Fruit fly (Drosophila melanogaster) whole organism, embryonic: ENCODE data around the gene CG17637.

Experiments used
- Ada2b ChIP-seq: fragments of 200-800 bp; sonication (Bioruptor generic); IDR thresholded peaks from 2 replicates; pipeline ENCODE4 v1.3.6; 2022; ENCODE audit warnings: missing biosample characterization, missing genetic modification characterization
- Asciz ChIP-seq: fragments of 200-800 bp; sonication (Bioruptor generic); optimal IDR thresholded peaks from 2 replicates; lab custom pipeline; 2017; ENCODE audit warnings: missing biosample characterization, mild to moderate bottlenecking, missing genetic modification characterization, missing genetic modification reagents
- C15 ChIP-seq: fragments of 200-800 bp; sonication (Bioruptor generic); IDR thresholded peaks from 3 replicates; pipeline ENCODE4 v1.3.6; 2022; ENCODE audit warnings: missing biosample characterization, missing genetic modification characterization
- CG11085 ChIP-seq: fragments of 200-800 bp; sonication (Bioruptor generic); IDR thresholded peaks from 2 replicates; pipeline ENCODE4 v1.3.6; 2022; ENCODE audit warnings: missing biosample characterization, missing genetic modification characterization
- CG15269 ChIP-seq: fragments of 200-800 bp; sonication (Bioruptor generic); optimal IDR thresholded peaks from 2 replicates; lab custom pipeline; 2018; ENCODE audit warnings: missing biosample characterization, mild to moderate bottlenecking, missing genetic modification characterization, moderate library complexity
- CG16779 ChIP-seq: fragments of 200-800 bp; sonication (Bioruptor generic); IDR thresholded peaks from 2 replicates; pipeline ENCODE4 v1.3.6; 2022; ENCODE audit warnings: missing biosample characterization, missing genetic modification characterization
- CG16813 ChIP-seq: fragments of 200-800 bp; sonication (Bioruptor generic); IDR thresholded peaks from 3 replicates; pipeline ENCODE4 v1.3.6; 2022; ENCODE audit warnings: missing biosample characterization, missing genetic modification characterization; ENCODE audit not compliant: partially characterized antibody
- CG1792 ChIP-seq: fragments of 200-800 bp; sonication (Bioruptor generic); optimal IDR thresholded peaks from 2 replicates; lab custom pipeline; 2016; ENCODE audit warnings: missing biosample characterization, missing genetic modification characterization
- CG18619 ChIP-seq: fragments of 200-800 bp; sonication (Bioruptor generic); optimal IDR thresholded peaks from 3 replicates; lab custom pipeline; 2017; ENCODE audit warnings: missing biosample characterization, mild to moderate bottlenecking, missing genetic modification characterization
- CG30403 ChIP-seq: fragments of 200-800 bp; sonication (Bioruptor generic); optimal IDR thresholded peaks from 3 replicates; lab custom pipeline; 2016; ENCODE audit warnings: missing biosample characterization, missing genetic modification characterization
- CG3995 ChIP-seq: fragments of 200-800 bp; sonication (Bioruptor generic); optimal IDR thresholded peaks from 3 replicates; lab custom pipeline; 2016; ENCODE audit warnings: missing biosample characterization, missing genetic modification characterization
- CG4854 ChIP-seq: fragments of 200-800 bp; sonication (Bioruptor generic); optimal IDR thresholded peaks from 2 replicates; lab custom pipeline; 2016; ENCODE audit warnings: missing biosample characterization, missing genetic modification characterization, inconsistent platforms
- CG6689 ChIP-seq: fragments of 200-800 bp; sonication (Bioruptor generic); IDR thresholded peaks from 2 replicates; pipeline ENCODE4 v1.3.6; 2022; ENCODE audit warnings: missing biosample characterization, missing genetic modification characterization
- CG7745 ChIP-seq: fragments of 200-800 bp; sonication (Bioruptor generic); optimal IDR thresholded peaks from 2 replicates; lab custom pipeline; 2018; ENCODE audit warnings: missing biosample characterization, mild to moderate bottlenecking, missing genetic modification characterization, moderate library complexity
- CG7839 ChIP-seq: fragments of 200-800 bp; sonication (Bioruptor generic); optimal IDR thresholded peaks from 3 replicates; lab custom pipeline; 2018; ENCODE audit warnings: missing biosample characterization, mild to moderate bottlenecking, missing genetic modification characterization, moderate library complexity
- CG8478 ChIP-seq: fragments of >200 bp; optimal IDR thresholded peaks from 2 replicates; lab custom pipeline; 2018
- CG8765 ChIP-seq: fragments of 200-800 bp; sonication (Bioruptor generic); IDR thresholded peaks from 2 replicates; pipeline ENCODE4 v1.3.6; 2022; ENCODE audit warnings: missing biosample characterization, missing genetic modification characterization
- CG9932 ChIP-seq: fragments of 200-800 bp; sonication (Bioruptor generic); IDR thresholded peaks from 2 replicates; pipeline ENCODE4 v1.3.6; 2022; ENCODE audit warnings: missing biosample characterization, missing genetic modification characterization
- CoRest ChIP-seq: fragments of 200-800 bp; sonication (Bioruptor generic); optimal IDR thresholded peaks from 3 replicates; lab custom pipeline; 2018; ENCODE audit warnings: missing biosample characterization, mild to moderate bottlenecking, missing genetic modification characterization, moderate library complexity
- Dek ChIP-seq: fragments of 200-800 bp; sonication (Bioruptor generic); optimal IDR thresholded peaks from 3 replicates; lab custom pipeline; 2019; ENCODE audit warnings: missing biosample characterization, mild to moderate bottlenecking, missing genetic modification characterization, moderate library complexity
- Fer2 ChIP-seq: fragments of 200-800 bp; sonication (Bioruptor generic); optimal IDR thresholded peaks from 2 replicates; lab custom pipeline; 2018; ENCODE audit warnings: missing biosample characterization, mild to moderate bottlenecking, missing genetic modification characterization, moderate library complexity
- Gsc ChIP-seq: fragments of 200-800 bp; sonication (Bioruptor generic); IDR thresholded peaks from 2 replicates; pipeline ENCODE4 v1.3.6; 2022; ENCODE audit warnings: missing biosample characterization, missing genetic modification characterization
- Hand ChIP-seq: fragments of 200-800 bp; sonication (Bioruptor generic); optimal IDR thresholded peaks from 2 replicates; lab custom pipeline; 2017; ENCODE audit warnings: mild to moderate bottlenecking, missing biosample characterization, missing genetic modification reagents, missing genetic modification characterization
- Hey ChIP-seq: fragments of 200-800 bp; sonication (Bioruptor generic); optimal IDR thresholded peaks from 3 replicates; lab custom pipeline; 2018; ENCODE audit warnings: missing biosample characterization, mild to moderate bottlenecking, missing genetic modification characterization
- Lpt ChIP-seq: fragments of >200 bp; optimal IDR thresholded peaks from 2 replicates; lab custom pipeline; 2018; ENCODE audit warnings: missing biosample characterization, missing genetic modification characterization
- MESR4 ChIP-seq: fragments of 200-800 bp; sonication (Bioruptor generic); optimal IDR thresholded peaks from 2 replicates; lab custom pipeline; 2018; ENCODE audit warnings: missing biosample characterization, mild to moderate bottlenecking, missing genetic modification characterization, moderate library complexity
- Neu2 ChIP-seq: fragments of 200-800 bp; sonication (Bioruptor generic); optimal IDR thresholded peaks from 3 replicates; lab custom pipeline; 2016; ENCODE audit warnings: missing biosample characterization, missing genetic modification characterization, borderline replicate concordance
- Optix ChIP-seq: fragments of 200-800 bp; sonication (Bioruptor generic); IDR thresholded peaks from 3 replicates; pipeline ENCODE4 v1.3.6; 2022; ENCODE audit warnings: missing biosample characterization, missing genetic modification characterization
- PHDP ChIP-seq: fragments of 200-800 bp; sonication (Bioruptor generic); optimal IDR thresholded peaks from 3 replicates; lab custom pipeline; 2018; ENCODE audit warnings: missing biosample characterization, mild to moderate bottlenecking, missing genetic modification characterization, moderate library complexity
- Sox102F ChIP-seq: fragments of 200-800 bp; sonication (Bioruptor generic); optimal IDR thresholded peaks from 2 replicates; lab custom pipeline; 2018; ENCODE audit warnings: missing biosample characterization, mild to moderate bottlenecking, missing genetic modification characterization, moderate library complexity
- YL-1 ChIP-seq: fragments of 200-800 bp; sonication (Bioruptor generic); optimal IDR thresholded peaks from 3 replicates; lab custom pipeline; 2017; ENCODE audit warnings: missing biosample characterization, mild to moderate bottlenecking, missing genetic modification characterization
- ab ChIP-seq: fragments of 200-800 bp; sonication (Bioruptor generic); optimal IDR thresholded peaks from 2 replicates; lab custom pipeline; 2016; ENCODE audit warnings: missing biosample characterization, missing genetic modification characterization
- bowl ChIP-seq: fragments of 200-800 bp; sonication (Bioruptor generic); IDR thresholded peaks from 2 replicates; pipeline ENCODE4 v1.3.6; 2022; ENCODE audit warnings: missing biosample characterization, missing genetic modification characterization
- br ChIP-seq: fragments of >200 bp; optimal IDR thresholded peaks from 2 replicates; lab custom pipeline; 2017
- cwo ChIP-seq: fragments of 200-800 bp; sonication (Bioruptor generic); optimal IDR thresholded peaks from 3 replicates; lab custom pipeline; 2017; ENCODE audit warnings: missing biosample characterization, missing genetic modification characterization, mild to moderate bottlenecking, moderate library complexity, missing genetic modification reagents
- dmrt99B ChIP-seq: fragments of 200-800 bp; sonication (Bioruptor generic); optimal IDR thresholded peaks from 2 replicates; lab custom pipeline; 2018; ENCODE audit warnings: missing biosample characterization, mild to moderate bottlenecking, missing genetic modification characterization, moderate library complexity
- dysf ChIP-seq: fragments of 200-800 bp; sonication (Bioruptor generic); IDR thresholded peaks from 3 replicates; pipeline ENCODE4 v1.3.6; 2022; ENCODE audit warnings: missing biosample characterization, missing genetic modification characterization
- en ChIP-seq: fragments of 200-800 bp; sonication (Bioruptor generic); optimal IDR thresholded peaks from 2 replicates; lab custom pipeline; 2016; ENCODE audit warnings: missing biosample characterization, missing genetic modification characterization
- fd64A ChIP-seq: fragments of 200-800 bp; sonication (Bioruptor generic); optimal IDR thresholded peaks from 3 replicates; lab custom pipeline; 2018; ENCODE audit warnings: missing biosample characterization, mild to moderate bottlenecking, missing genetic modification characterization
- gfzf ChIP-seq: fragments of 200-800 bp; sonication (Bioruptor generic); optimal IDR thresholded peaks from 2 replicates; lab custom pipeline; 2016; ENCODE audit warnings: missing biosample characterization, mild to moderate bottlenecking, missing genetic modification characterization, moderate library complexity
- jumu ChIP-seq: fragments of 200-800 bp; sonication (Bioruptor generic); optimal IDR thresholded peaks from 3 replicates; lab custom pipeline; 2016; ENCODE audit warnings: missing biosample characterization, missing genetic modification characterization
- pnt ChIP-seq: fragments of 200-800 bp; sonication (Bioruptor generic); optimal IDR thresholded peaks from 3 replicates; lab custom pipeline; 2016; ENCODE audit warnings: missing biosample characterization, missing genetic modification characterization
- ro ChIP-seq: fragments of 200-800 bp; sonication (Bioruptor generic); IDR thresholded peaks from 2 replicates; pipeline ENCODE4 v1.3.6; 2022; ENCODE audit warnings: missing biosample characterization, missing genetic modification characterization
- row ChIP-seq: fragments of 200-800 bp; sonication (Bioruptor generic); IDR thresholded peaks from 3 replicates; pipeline ENCODE4 v1.3.6; 2022; ENCODE audit warnings: missing biosample characterization, missing genetic modification characterization
- sob ChIP-seq: fragments of 200-800 bp; sonication (Bioruptor generic); IDR thresholded peaks from 2 replicates; pipeline ENCODE4 v1.3.6; 2022; ENCODE audit warnings: missing biosample characterization, missing genetic modification characterization
- sr ChIP-seq: fragments of 200-800 bp; sonication (Bioruptor generic); IDR thresholded peaks from 3 replicates; pipeline ENCODE4 v1.3.6; 2022; ENCODE audit warnings: missing biosample characterization, missing genetic modification characterization
- tup ChIP-seq: fragments of 200-800 bp; sonication (Bioruptor generic); optimal IDR thresholded peaks from 2 replicates; lab custom pipeline; 2016; ENCODE audit warnings: missing biosample characterization, mild to moderate bottlenecking, missing genetic modification characterization, moderate library complexity
- vnd ChIP-seq: fragments of 200-800 bp; sonication (Bioruptor generic); IDR thresholded peaks from 3 replicates; pipeline ENCODE4 v1.3.6; 2022; ENCODE audit warnings: missing biosample characterization, missing genetic modification characterization; ENCODE audit not compliant: partially characterized antibody
- zen ChIP-seq: fragments of 200-800 bp; sonication (Bioruptor generic); optimal IDR thresholded peaks from 3 replicates; lab custom pipeline; 2018; ENCODE audit warnings: missing biosample characterization, mild to moderate bottlenecking, missing genetic modification characterization, moderate library complexity
- zen2 ChIP-seq: fragments of 200-800 bp; sonication (Bioruptor generic); IDR thresholded peaks from 3 replicates; pipeline ENCODE4 v1.3.6; 2022; ENCODE audit warnings: missing biosample characterization, missing genetic modification characterization; ENCODE audit not compliant: partially characterized antibody

CG17637 gene

DNA sequence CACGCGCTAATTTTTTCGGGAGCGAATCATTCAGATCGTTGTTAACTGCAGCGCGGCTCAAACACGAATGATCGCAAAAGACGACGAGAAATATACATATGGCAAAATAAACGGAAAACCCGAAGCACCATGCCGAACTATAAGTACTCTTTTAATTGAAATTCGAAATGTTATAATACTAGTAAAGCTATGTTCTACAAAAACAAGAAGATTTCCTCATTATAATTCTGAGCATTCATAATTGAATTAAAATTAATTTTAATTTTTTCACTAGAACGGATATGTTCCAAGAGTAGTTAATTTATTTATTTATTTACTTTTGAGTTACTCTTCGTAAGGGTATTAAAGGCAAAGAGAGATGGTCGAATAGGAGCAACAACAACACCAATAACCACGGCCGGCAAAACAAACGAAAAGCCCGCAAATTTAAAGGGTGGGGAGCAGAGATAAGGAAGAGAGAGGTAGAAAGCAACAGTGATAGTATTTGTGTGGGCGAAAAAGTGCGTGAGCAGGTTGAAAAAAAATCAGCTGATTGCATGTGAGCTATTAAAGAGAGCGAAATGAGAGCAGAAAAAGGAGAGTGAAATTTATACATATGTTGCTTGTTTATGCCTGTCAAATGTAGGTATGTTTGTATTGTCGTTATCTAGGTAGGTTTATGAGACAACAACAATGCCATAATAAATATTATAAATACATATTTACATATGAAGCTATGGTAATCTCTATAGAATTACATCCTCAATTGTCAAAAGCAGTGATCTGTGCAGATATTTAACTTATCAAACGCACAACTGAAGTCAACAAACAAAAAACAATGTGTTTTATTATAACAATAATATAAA lies 10.3 kb upstream of the CG17637 start (continued):
- TF ChIP-seq Neu2 (GFP tag; lab: Kevin White, UChicago) (no peak), C15 (GFP tag; lab: Robert Waterston, UW) (0 out of 3 replicates have a peak, but pooled peaks have one; percentile 39), Ada2b (peak; percentile 80), CG1792 (GFP tag; lab: Kevin White, UChicago) (peak; percentile 13), Fer2 (no peak), Hey (tag; lab: Kevin White, UChicago) (no peak), CG16779 (GFP tag; lab: Robert Waterston, UW) (no peak), row (GFP tag; lab: Robert Waterston, UW) (peak; percentile 91), tup (GFP tag; lab: Kevin White, UChicago) (no peak), CG7745 (tag; lab: Kevin White, UChicago) (no peak), bowl (GFP tag; lab: Robert Waterston, UW) (no peak), Lpt (GFP tag; lab: Kevin White, UChicago) (no peak), vnd (GFP tag; lab: Robert Waterston, UW) (no peak), jumu (GFP tag; lab: Kevin White, UChicago) (no peak), MESR4 (GFP tag; lab: Kevin White, UChicago) (no peak), CG18619 (GFP tag; lab: Kevin White, UChicago) (peak; percentile 54), Gsc (GFP tag; lab: Robert Waterston, UW) (no peak), fd64A (GFP tag; lab: Kevin White, UChicago) (peak; percentile 58), Asciz (GFP tag; lab: Kevin White, UChicago) (peak; percentile 53), CG16813 (GFP tag; lab: Robert Waterston, UW) (no peak), gfzf (GFP tag; lab: Kevin White, UChicago) (no peak), zen2 (no peak), CG4854 (GFP tag; lab: Kevin White, UChicago) (peak; percentile 6), zen (peak; percentile 18), CG7839 (peak; percentile 86), PHDP (tag; lab: Kevin White, UChicago) (peak; percentile 85), CG8765 (GFP tag; lab: Robert Waterston, UW) (peak; percentile 25; the same call in 1 of the 2 replicates), br (lab: Kevin White, UChicago) (no peak), cwo (GFP tag; lab: Kevin White, UChicago) (peak; percentile 72), Optix (GFP tag; lab: Robert Waterston, UW) (no peak), YL-1 (no peak), pnt (no peak), dysf (GFP tag; lab: Robert Waterston, UW) (peak; percentile 87), ro (GFP tag; lab: Robert Waterston, UW) (no peak), ab (GFP tag; lab: Kevin White, UChicago) (no peak)

- TF ChIP-seq en (no peak), CG15269 (peak; percentile 43), sob (GFP tag; lab: Robert Waterston, UW) (no peak), CG8478 (lab: Kevin White, UChicago) (no peak), CG6689 (0 out of 2 replicates have a peak, but pooled peaks have one; percentile 24), CG9932 (GFP tag; lab: Robert Waterston, UW) (peak; percentile 8; the same call in 1 of the 2 replicates), CG3995 (GFP tag; lab: Kevin White, UChicago) (no peak), Sox102F (GFP tag; lab: Kevin White, UChicago) (peak; percentile 39), CoRest (peak; percentile 62), dmrt99B (peak; percentile 54), dysf (GFP tag; lab: Robert Waterston, UW) (no peak), Hand (peak; percentile 21), CG18619 (GFP tag; lab: Kevin White, UChicago) (peak; percentile 28), Dek (tag; lab: Kevin White, UChicago) (peak; percentile 30), CG30403 (peak; percentile 29), CG11085 (GFP tag; lab: Robert Waterston, UW) (peak; percentile 18; the same call in 1 of the 2 replicates), sr (GFP tag; lab: Robert Waterston, UW) (no peak)
Measured at dm6 chr3L:20494262-20494601, 9.8 kb upstream of the CG17637 start.
